Worm (Caenorhabditis elegans): Measurements from ENCODE around the gene srm-1.

ce11 chrIV:4982477-4982876 lies 29.9 kb upstream of the srm-1 start, which contains the start of gene E03H12.4:
- TF ChIP-seq him-1 (tag; optimal IDR thresholded peaks at IDR 0.05) (no peak), dao-5 (tag; optimal IDR thresholded peaks at IDR 0.05) (no peak), W03F9.2 (tag; optimal IDR thresholded peaks at IDR 0.05) (no peak)

All from whole organism, L4/young adult.